Worm (Caenorhabditis elegans): ENCODE measurements around the gene dre-1.

Gene dre-1

ce11 chrV:6551707-6552390 is 5.5 kb upstream of the dre-1 start, which contains the start of gene twk-10:
TSS of gene twk-10 (plus strand) at chrV:6552340.
- TF ChIP-seq mdl-1 (tag; optimal IDR thresholded peaks at IDR 0.05) (no peak), nhr-129 (tag; optimal IDR thresholded peaks at IDR 0.05) (peak; percentile 54), ztf-4 (tag; optimal IDR thresholded peaks at IDR 0.05) (no peak), sma-9 (GFP tag; optimal IDR thresholded peaks at IDR 0.05) (peak; percentile 43), sma-9 (tag; optimal IDR thresholded peaks at IDR 0.05) (no peak), ceh-82 (tag; optimal IDR thresholded peaks at IDR 0.05) (no peak), unc-55 (GFP tag; optimal IDR thresholded peaks at IDR 0.05) (no peak), Y55F3AM.14 (GFP tag; optimal IDR thresholded peaks at IDR 0.05) (no peak), dmd-4 (tag; optimal IDR thresholded peaks at IDR 0.05) (no peak), sem-4 (tag; optimal IDR thresholded peaks at IDR 0.05) (no peak), sma-3 (GFP tag; optimal IDR thresholded peaks at IDR 0.05) (peak; percentile 19), peb-1 (tag; optimal IDR thresholded peaks at IDR 0.05) (no peak), ztf-11 (tag; optimal IDR thresholded peaks at IDR 0.05) (no peak), crh-2 (tag; optimal IDR thresholded peaks at IDR 0.05) (no peak), C34F6.9 (tag; optimal IDR thresholded peaks at IDR 0.05) (peak; percentile 18), lin-11 (tag; optimal IDR thresholded peaks at IDR 0.05) (no peak), fos-1 (tag; optimal IDR thresholded peaks at IDR 0.05) (peak; percentile 59)

ce11 chrV:6549871-6550270 is 3.6 kb upstream of the dre-1 start, which contains the start of gene lipl-4:
TSS of gene lipl-4 (plus strand) at chrV:6550171.
- TF ChIP-seq aly-2 (tag; optimal IDR thresholded peaks at IDR 0.05), result no peak
- no peak for TF ChIP-seq lin-39 (tag; optimal IDR thresholded peaks at IDR 0.05)
- TF ChIP-seq mbf-1 (tag; optimal IDR thresholded peaks at IDR 0.05), result no peak
- TF ChIP-seq ceh-82 (tag; optimal IDR thresholded peaks at IDR 0.05), result no peak
- no peak for TF ChIP-seq F13H6.1 (tag; optimal IDR thresholded peaks at IDR 0.05)
- TF ChIP-seq ZK546.5 (tag; optimal IDR thresholded peaks at IDR 0.05), result no peak
- TF ChIP-seq nhr-21 (tag; optimal IDR thresholded peaks at IDR 0.05), result no peak
- TF ChIP-seq ztf-1 (GFP tag; conservative IDR thresholded peaks at IDR 0.05), result no peak
- no peak for TF ChIP-seq mdl-1 (tag; optimal IDR thresholded peaks at IDR 0.05)
- TF ChIP-seq unc-39 (tag; optimal IDR thresholded peaks at IDR 0.05), result no peak
- no peak for TF ChIP-seq nhr-129 (tag; optimal IDR thresholded peaks at IDR 0.05)
- no peak for TF ChIP-seq C34F6.9 (tag; optimal IDR thresholded peaks at IDR 0.05)
- no peak for TF ChIP-seq Y55F3AM.14 (GFP tag; optimal IDR thresholded peaks at IDR 0.05)
- TF ChIP-seq sem-4 (tag; optimal IDR thresholded peaks at IDR 0.05), result no peak
- TF ChIP-seq ztf-4 (tag; optimal IDR thresholded peaks at IDR 0.05), result no peak
- no peak for TF ChIP-seq nhr-23 (tag; optimal IDR thresholded peaks at IDR 0.05)
- no peak for TF ChIP-seq nhr-10 (tag; optimal IDR thresholded peaks at IDR 0.05)
- TF ChIP-seq crh-2 (tag; optimal IDR thresholded peaks at IDR 0.05), result no peak
- TF ChIP-seq sma-9 (GFP tag; optimal IDR thresholded peaks at IDR 0.05), result no peak
- no peak for TF ChIP-seq sma-9 (tag; optimal IDR thresholded peaks at IDR 0.05)

- TF ChIP-seq mab-5 (tag; optimal IDR thresholded peaks at IDR 0.05), result no peak
These were observed 2.8 kb upstream of the dre-1 start, which contains the start of gene K04A8.20 for ce11 chrV:6549148-6549547. TSS of gene K04A8.20 (plus strand) at chrV:6549448.

ce11 chrV:6548309-6548708 is 2.0 kb upstream of the dre-1 start:
- TF ChIP-seq nhr-129 (tag; optimal IDR thresholded peaks at IDR 0.05), result no peak
- no peak for TF ChIP-seq ztf-4 (tag; optimal IDR thresholded peaks at IDR 0.05)
- TF ChIP-seq lin-13 (GFP tag; optimal IDR thresholded peaks at IDR 0.05), result no peak
- no peak for TF ChIP-seq gmeb-1 (tag; optimal IDR thresholded peaks at IDR 0.05)
- no peak for TF ChIP-seq blmp-1 (tag; optimal IDR thresholded peaks at IDR 0.05; ENCODE audit: insufficient read depth)
- TF ChIP-seq sma-3 (GFP tag; optimal IDR thresholded peaks at IDR 0.05), result no peak
- TF ChIP-seq unc-62 (GFP tag; optimal IDR thresholded peaks at IDR 0.05), result no peak
- no peak for TF ChIP-seq sma-9 (GFP tag; optimal IDR thresholded peaks at IDR 0.05)
- no peak for TF ChIP-seq sma-9 (tag; optimal IDR thresholded peaks at IDR 0.05)
- TF ChIP-seq Y55F3AM.14 (GFP tag; optimal IDR thresholded peaks at IDR 0.05), result no peak
- no peak for TF ChIP-seq elt-1 (tag; optimal IDR thresholded peaks at IDR 0.05)
- no peak for TF ChIP-seq nhr-11 (tag; optimal IDR thresholded peaks at IDR 0.05)
- TF ChIP-seq mbf-1 (tag; optimal IDR thresholded peaks at IDR 0.05), result no peak
- no peak for TF ChIP-seq nhr-12 (tag; optimal IDR thresholded peaks at IDR 0.05)
